Fruit fly (Drosophila melanogaster): ENCODE measurements around the gene Tmep.

DNA sequence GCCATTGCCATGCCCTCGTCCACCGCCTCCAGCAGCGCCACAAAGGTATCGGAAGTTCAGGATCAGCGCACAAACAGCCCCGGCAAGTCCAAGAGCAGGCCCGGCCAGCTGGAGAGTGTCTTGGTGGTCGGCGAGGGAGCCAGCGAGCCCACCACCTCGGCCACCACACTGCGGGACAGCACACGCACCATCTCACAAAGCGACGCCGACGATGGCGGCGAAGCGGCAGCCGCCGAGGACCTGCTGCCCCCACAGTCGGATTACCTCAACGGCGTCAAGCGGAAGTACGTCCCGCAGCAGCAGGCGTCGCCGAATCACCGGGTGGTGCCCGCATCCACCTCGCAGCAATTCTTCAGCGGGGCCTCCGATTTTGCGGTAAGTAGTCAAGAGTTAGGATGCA is 18.1 kb upstream of the Tmep start:
- TF ChIP-seq CG13204 (GFP tag; optimal IDR thresholded peaks at IDR 0.05) (no peak), D1 (tag; optimal IDR thresholded peaks at IDR 0.05) (no peak), Pif1B (GFP tag; optimal IDR thresholded peaks at IDR 0.05) (no peak), CG15710 (tag; optimal IDR thresholded peaks at IDR 0.05) (no peak), CG4496 (GFP tag; IDR thresholded peaks at IDR 0.05) (no peak), CG32121 (GFP tag; IDR thresholded peaks at IDR 0.05) (no peak)
